Worm (Caenorhabditis elegans): ENCODE results near the gene C07G3.8.

The C07G3.8 gene

DNA sequence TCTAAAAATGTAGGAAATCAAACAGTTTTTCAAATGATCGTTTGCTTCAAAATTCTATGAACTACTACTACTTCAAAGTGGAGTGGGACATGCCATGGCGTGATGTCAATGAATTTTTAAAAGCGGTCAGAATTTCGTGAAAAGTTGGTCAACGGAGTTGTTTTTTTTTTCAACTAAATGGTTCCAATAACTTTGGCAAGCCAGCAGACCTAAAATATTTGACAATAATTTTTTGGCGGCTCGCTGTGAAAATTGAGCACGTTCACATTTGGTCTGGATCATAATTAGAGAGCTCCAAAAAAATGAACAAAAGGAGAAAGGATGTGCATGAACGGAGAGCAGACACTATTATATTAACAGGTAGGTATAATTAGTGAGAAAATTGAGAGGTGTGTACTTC lies 51.6 kb downstream of the C07G3.8 start:
- no peak for TF ChIP-seq elt-3 (tag; optimal IDR thresholded peaks at IDR 0.05)
- no peak for TF ChIP-seq ceh-8 (GFP tag; optimal IDR thresholded peaks at IDR 0.05)
- TF ChIP-seq irx-1 (tag; optimal IDR thresholded peaks at IDR 0.05), result no peak
- no peak for TF ChIP-seq rnt-1 (tag; optimal IDR thresholded peaks at IDR 0.05)
- TF ChIP-seq fkh-10 (GFP tag; optimal IDR thresholded peaks at IDR 0.05), result no peak
- TF ChIP-seq lin-35 (GFP tag; optimal IDR thresholded peaks at IDR 0.05), result no peak
- TF ChIP-seq nhr-76 (tag; optimal IDR thresholded peaks at IDR 0.05), result no peak
- no peak for TF ChIP-seq C34B4.2 (tag; optimal IDR thresholded peaks at IDR 0.05)

DNA sequence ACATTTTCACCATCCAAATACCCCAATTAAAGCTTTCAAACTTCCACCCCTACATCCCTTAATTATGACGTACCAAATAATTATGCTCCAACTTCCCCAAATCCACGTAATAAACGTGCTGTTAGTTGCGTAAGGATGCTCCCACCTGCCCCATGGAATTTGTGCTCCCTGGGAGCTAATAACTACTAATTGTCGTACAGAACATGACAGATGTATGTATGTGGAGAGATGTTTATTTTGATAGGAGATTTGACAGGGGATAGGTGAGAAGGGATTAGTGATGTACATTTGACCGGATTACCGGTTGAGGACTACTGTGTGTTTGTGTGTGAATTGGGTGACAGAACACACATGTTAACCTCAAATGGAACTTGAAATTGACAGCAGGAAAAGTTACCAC lies 52.1 kb downstream of the C07G3.8 start:
- TF ChIP-seq nhr-47 (tag; optimal IDR thresholded peaks at IDR 0.05) (no peak), zip-4 (GFP tag; optimal IDR thresholded peaks at IDR 0.05) (no peak), ceh-88 (GFP tag; IDR thresholded peaks at IDR 0.05) (no peak), pax-3 (tag; optimal IDR thresholded peaks at IDR 0.05) (no peak)

Measured in whole organism, L1 larva.